Worm (Caenorhabditis elegans): Measurements from ENCODE around the gene C04G6.13.
A peak's percentile ranks its signal among the peaks of the same experiment; 100 is the strongest.

C04G6.13 gene

ce11 chrII:5055129-5055666, 38.8 kb upstream of the C04G6.13 start, which contains the start of the genes ify-1 and rpl-22 (continued):
- TF ChIP-seq egl-5 (tag; optimal IDR thresholded peaks at IDR 0.05) (peak; percentile 94), nhr-11 (tag; optimal IDR thresholded peaks at IDR 0.05) (peak; percentile 82)

DNA sequence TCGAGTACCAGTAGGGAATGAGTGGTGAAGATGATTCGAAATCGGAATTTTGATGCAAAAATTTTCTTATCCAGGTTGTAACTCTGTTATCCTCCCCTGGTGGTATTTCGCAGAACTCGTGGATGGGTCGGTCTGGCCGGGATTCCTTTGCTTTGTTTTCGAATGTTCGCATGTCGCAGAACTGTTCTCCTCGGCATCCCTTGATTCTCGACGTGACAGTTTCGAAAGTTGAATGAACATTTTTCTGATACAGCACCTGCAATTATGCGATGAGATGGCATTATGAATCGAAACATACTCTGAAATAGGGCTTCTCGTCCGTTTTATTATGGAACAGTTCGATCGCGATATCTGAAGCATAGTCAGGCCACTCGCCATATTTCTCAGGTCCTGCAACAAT, 37.8 kb upstream of the C04G6.13 start:
- TF ChIP-seq fos-1 (tag; optimal IDR thresholded peaks at IDR 0.05) (no peak), hmg-11 (tag; optimal IDR thresholded peaks at IDR 0.05) (no peak), elt-2 (tag; optimal IDR thresholded peaks at IDR 0.05) (peak; percentile 2), nhr-25 (tag; optimal IDR thresholded peaks at IDR 0.05) (no peak), zag-1 (tag; optimal IDR thresholded peaks at IDR 0.05) (no peak)

DNA sequence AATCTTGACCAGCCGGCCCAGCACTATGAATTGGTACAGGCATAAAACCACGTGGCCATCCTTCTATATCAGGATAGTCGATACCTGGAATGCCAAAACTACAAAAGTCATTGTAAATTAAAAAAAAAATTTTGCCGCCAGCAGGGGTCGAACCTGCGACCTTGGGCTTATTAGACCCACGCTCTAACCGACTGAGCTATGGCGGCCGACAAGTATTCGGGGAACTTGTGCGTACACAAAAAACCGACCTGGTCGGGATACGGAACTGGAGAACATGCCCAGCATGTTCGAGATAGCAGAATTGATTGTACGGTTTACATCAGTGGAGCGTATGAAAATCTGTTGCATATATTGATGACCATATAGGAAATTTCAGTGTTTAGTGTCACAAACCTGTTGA, 36.7 kb upstream of the C04G6.13 start:
- peak; percentile 9 for TF ChIP-seq jun-1 (tag; optimal IDR thresholded peaks at IDR 0.05)
- TF ChIP-seq snpc-4 (tag; optimal IDR thresholded peaks at IDR 0.05), result peak; percentile 99
- TF ChIP-seq lsy-12 (tag; optimal IDR thresholded peaks at IDR 0.05), result peak; percentile 71
- TF ChIP-seq tbx-2 (tag; optimal IDR thresholded peaks at IDR 0.05), result peak; percentile 51
- TF ChIP-seq aly-2 (tag; optimal IDR thresholded peaks at IDR 0.05), result no peak
- peak; percentile 9 for TF ChIP-seq pqm-1 (tag; optimal IDR thresholded peaks at IDR 0.05)
- TF ChIP-seq lin-39 (tag; optimal IDR thresholded peaks at IDR 0.05), result peak; percentile 21
- no peak for TF ChIP-seq nhr-237 (tag; optimal IDR thresholded peaks at IDR 0.05)
- TF ChIP-seq egl-5 (tag; optimal IDR thresholded peaks at IDR 0.05), result peak; percentile 61
- no peak for TF ChIP-seq elt-1 (tag; optimal IDR thresholded peaks at IDR 0.05)
- TF ChIP-seq elt-3 (tag; optimal IDR thresholded peaks at IDR 0.05), result no peak
- TF ChIP-seq pha-4 (tag; optimal IDR thresholded peaks at IDR 0.05), result peak; percentile 73
- TF ChIP-seq nhr-43 (tag; optimal IDR thresholded peaks at IDR 0.05; ENCODE audit: poor library complexity, severe bottlenecking), result peak; percentile 84
- TF ChIP-seq nhr-23 (tag; optimal IDR thresholded peaks at IDR 0.05), result peak; percentile 46
- TF ChIP-seq nhr-12 (tag; optimal IDR thresholded peaks at IDR 0.05), result no peak
- TF ChIP-seq daf-12 (tag; optimal IDR thresholded peaks at IDR 0.05), result no peak
- peak; percentile 79 for TF ChIP-seq nhr-25 (tag; optimal IDR thresholded peaks at IDR 0.05)
- peak; percentile 90 for TF ChIP-seq elt-2 (tag; optimal IDR thresholded peaks at IDR 0.05)
- peak; percentile 67 for TF ChIP-seq hmg-11 (tag; optimal IDR thresholded peaks at IDR 0.05)
- TF ChIP-seq lin-15B (tag; optimal IDR thresholded peaks at IDR 0.05), result peak; percentile 37
- TF ChIP-seq ztf-4 (tag; optimal IDR thresholded peaks at IDR 0.05), result no peak
- no peak for TF ChIP-seq ZK546.5 (tag; optimal IDR thresholded peaks at IDR 0.05)
- TF ChIP-seq nfya-1 (tag; optimal IDR thresholded peaks at IDR 0.05; ENCODE audit: insufficient read depth), result peak; percentile 43

DNA sequence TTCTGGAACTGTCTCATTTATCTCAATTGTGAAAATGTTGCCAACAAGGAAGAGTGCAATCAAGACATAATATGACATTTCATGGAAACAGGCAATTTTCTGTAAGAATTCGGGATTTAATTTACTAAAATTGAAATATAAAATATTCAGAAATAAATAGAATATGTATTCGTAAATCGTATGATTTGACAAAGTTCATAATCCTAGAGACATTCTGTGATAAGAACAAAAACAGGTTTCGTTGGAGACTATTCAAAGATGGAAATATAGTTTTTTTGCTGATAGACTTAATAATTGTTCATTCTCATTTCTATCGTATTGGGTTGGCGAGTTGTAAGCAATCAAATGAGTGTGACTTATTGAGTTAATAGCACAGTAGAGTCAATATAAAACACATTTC, 36.0 kb upstream of the C04G6.13 start, which contains the start of gene C27A2.12:
Gene C27A2.12 (minus strand): TSS at position 101 of the 400 bp plus-strand sequence.
- TF ChIP-seq nhr-12 (tag; optimal IDR thresholded peaks at IDR 0.05) (no peak), nhr-237 (tag; optimal IDR thresholded peaks at IDR 0.05) (no peak), daf-12 (tag; optimal IDR thresholded peaks at IDR 0.05) (no peak), ztf-4 (tag; optimal IDR thresholded peaks at IDR 0.05) (no peak), sea-2 (GFP tag; optimal IDR thresholded peaks at IDR 0.05) (no peak), ceh-9 (tag; optimal IDR thresholded peaks at IDR 0.05) (no peak), ama-1 (optimal IDR thresholded peaks at IDR 0.05) (no peak), nhr-23 (tag; optimal IDR thresholded peaks at IDR 0.05) (no peak), mml-1 (tag; optimal IDR thresholded peaks at IDR 0.05) (no peak), nhr-28 (tag; optimal IDR thresholded peaks at IDR 0.05) (no peak), ZK546.5 (tag; optimal IDR thresholded peaks at IDR 0.05) (no peak), elt-3 (tag; optimal IDR thresholded peaks at IDR 0.05) (no peak), elt-1 (tag; optimal IDR thresholded peaks at IDR 0.05) (no peak), ztf-11 (tag; optimal IDR thresholded peaks at IDR 0.05) (no peak), fkh-2 (tag; optimal IDR thresholded peaks at IDR 0.05) (no peak), hmg-11 (tag; optimal IDR thresholded peaks at IDR 0.05) (no peak), lsy-12 (tag; optimal IDR thresholded peaks at IDR 0.05) (no peak)

ce11 chrII:5060719-5061118, 33.3 kb upstream of the C04G6.13 start, which contains the start of gene pho-12:
TSS of gene pho-12 (minus strand) at chrII:5060819.
- TF ChIP-seq ceh-82 (tag; optimal IDR thresholded peaks at IDR 0.05), result no peak
- TF ChIP-seq nhr-43 (tag; optimal IDR thresholded peaks at IDR 0.05; ENCODE audit: poor library complexity, severe bottlenecking), result no peak

Data from whole organism, L3 larva.